Fruit fly (Drosophila melanogaster) S2 (cell line): ENCODE results near the gene mof.

Source experiments
- CG8478 ChIP-seq: fragments of >200 bp; optimal IDR thresholded peaks from 2 replicates; lab custom pipeline; 2018
- CTCF ChIP-seq, 2 experiments: fragments of >200 bp; optimal IDR thresholded peaks; 2 replicates each; lab custom pipeline; 2018

- TF ChIP-seq CG8478 (lab: Kevin White, UChicago) (no peak), CTCF (optimal IDR thresholded peaks at IDR 0.05; lab: Kevin White, UChicago) (no peak)
Observed at dm6 chrX:5925793-5926418, 49.3 kb upstream of the mof start.
